Fruit fly (Drosophila melanogaster) whole organism, embryonic: ENCODE data around the gene mAChR-C.
A peak's percentile ranks its signal among the peaks of the same experiment; 100 is the strongest.

Experiments used
- ATbp ChIP-seq: fragments of 200-800 bp; sonication (Bioruptor generic); optimal IDR thresholded peaks from 2 replicates; lab custom pipeline; 2017; ENCODE audit warnings: missing biosample characterization, mild to moderate bottlenecking, missing genetic modification characterization, missing genetic modification reagents
- Abd-B ChIP-seq: fragments of 200-800 bp; sonication (Bioruptor generic); optimal IDR thresholded peaks from 2 replicates; lab custom pipeline; 2018; ENCODE audit warnings: missing biosample characterization, mild to moderate bottlenecking, missing genetic modification characterization, moderate library complexity
- CG12299 ChIP-seq: fragments of 200-800 bp; sonication (Bioruptor generic); optimal IDR thresholded peaks from 2 replicates; lab custom pipeline; 2018; ENCODE audit warnings: missing biosample characterization, mild to moderate bottlenecking, missing genetic modification characterization
- CG12391 ChIP-seq: fragments of 200-800 bp; sonication (Bioruptor generic); optimal IDR thresholded peaks from 3 replicates; lab custom pipeline; 2018; ENCODE audit warnings: missing biosample characterization, mild to moderate bottlenecking, missing genetic modification characterization, moderate library complexity
- CG12942 ChIP-seq: fragments of 200-800 bp; sonication (Bioruptor generic); optimal IDR thresholded peaks from 3 replicates; lab custom pipeline; 2016; ENCODE audit warnings: missing biosample characterization, missing genetic modification characterization
- CG13624 ChIP-seq: fragments of 200-800 bp; sonication (Bioruptor generic); optimal IDR thresholded peaks from 2 replicates; lab custom pipeline; 2016; ENCODE audit warnings: missing biosample characterization, missing genetic modification characterization
- CG1603 ChIP-seq: fragments of 200-800 bp; sonication (Bioruptor generic); optimal IDR thresholded peaks from 2 replicates; lab custom pipeline; 2019; ENCODE audit warnings: missing biosample characterization, mild to moderate bottlenecking, missing genetic modification characterization, moderate library complexity
- CG16813 ChIP-seq: fragments of 200-800 bp; sonication (Bioruptor generic); IDR thresholded peaks from 3 replicates; pipeline ENCODE4 v1.3.6; 2022; ENCODE audit warnings: missing biosample characterization, missing genetic modification characterization; ENCODE audit not compliant: partially characterized antibody
- CG18476 ChIP-seq: fragments of 200-800 bp; sonication (Bioruptor generic); optimal IDR thresholded peaks from 2 replicates; lab custom pipeline; 2016; ENCODE audit warnings: missing biosample characterization, mild to moderate bottlenecking, missing genetic modification characterization
- CG2116 ChIP-seq: fragments of 200-800 bp; sonication (Bioruptor generic); optimal IDR thresholded peaks from 3 replicates; lab custom pipeline; 2018; ENCODE audit warnings: missing biosample characterization, mild to moderate bottlenecking, missing genetic modification characterization
- CG33557 ChIP-seq: fragments of 200-800 bp; sonication (Bioruptor generic); optimal IDR thresholded peaks from 2 replicates; lab custom pipeline; 2019; ENCODE audit warnings: missing biosample characterization, mild to moderate bottlenecking, missing genetic modification characterization, moderate library complexity
- CG4820 ChIP-seq: fragments of 200-800 bp; sonication (Bioruptor generic); optimal IDR thresholded peaks from 3 replicates; lab custom pipeline; 2016; ENCODE audit warnings: missing biosample characterization, missing genetic modification characterization
- CG5953 ChIP-seq: fragments of 200-800 bp; sonication (Bioruptor generic); IDR thresholded peaks from 2 replicates; pipeline ENCODE4 v1.3.6; 2022; ENCODE audit warnings: missing biosample characterization, missing genetic modification characterization
- CG7372 ChIP-seq: fragments of 200-800 bp; sonication (Bioruptor generic); IDR thresholded peaks from 2 replicates; pipeline ENCODE4 v1.3.6; 2022; ENCODE audit warnings: missing biosample characterization, missing genetic modification characterization
- CG7786 ChIP-seq: fragments of 200-800 bp; sonication (Bioruptor generic); optimal IDR thresholded peaks from 2 replicates; lab custom pipeline; 2016; ENCODE audit warnings: missing biosample characterization, missing genetic modification characterization
- CG8359 ChIP-seq: fragments of 200-800 bp; sonication (Bioruptor generic); optimal IDR thresholded peaks from 2 replicates; lab custom pipeline; 2017; ENCODE audit warnings: missing biosample characterization, mild to moderate bottlenecking, missing genetic modification characterization, borderline replicate concordance
- CG9215 ChIP-seq: fragments of 200-800 bp; sonication (Bioruptor generic); IDR thresholded peaks from 2 replicates; pipeline ENCODE4 v1.3.6; 2022; ENCODE audit warnings: missing biosample characterization, missing genetic modification characterization
- Deaf1 ChIP-seq: fragments of 200-800 bp; optimal IDR thresholded peaks from 3 replicates; lab custom pipeline; 2019; ENCODE audit warnings: missing biosample characterization, mild to moderate bottlenecking, missing genetic modification characterization, moderate library complexity
- Dll ChIP-seq: fragments of 200-800 bp; sonication (Bioruptor generic); IDR thresholded peaks from 4 replicates; pipeline ENCODE4 v1.3.6; 2022; ENCODE audit warnings: missing biosample characterization, missing genetic modification characterization; ENCODE audit not compliant: partially characterized antibody
- Ets97D ChIP-seq: fragments of 200-800 bp; sonication (Bioruptor generic); optimal IDR thresholded peaks from 3 replicates; lab custom pipeline; 2016; ENCODE audit warnings: missing biosample characterization, missing genetic modification characterization
- Fer1 ChIP-seq: fragments of 200-800 bp; sonication (Bioruptor generic); optimal IDR thresholded peaks from 2 replicates; lab custom pipeline; 2017; ENCODE audit warnings: missing biosample characterization, mild to moderate bottlenecking, missing genetic modification characterization
- amos ChIP-seq: fragments of 200-800 bp; sonication (Bioruptor generic); IDR thresholded peaks from 2 replicates; pipeline ENCODE4 v1.3.6; 2022; ENCODE audit warnings: missing biosample characterization, missing genetic modification characterization; ENCODE audit not compliant: partially characterized antibody
- ato ChIP-seq: fragments of 200-800 bp; sonication (Bioruptor generic); IDR thresholded peaks from 2 replicates; pipeline ENCODE4 v1.3.6; 2022; ENCODE audit warnings: missing biosample characterization, missing genetic modification characterization; ENCODE audit not compliant: partially characterized antibody
- az2 ChIP-seq: fragments of 200-800 bp; sonication (Bioruptor generic); optimal IDR thresholded peaks from 3 replicates; lab custom pipeline; 2016; ENCODE audit warnings: missing biosample characterization, missing genetic modification characterization
- cad ChIP-seq: fragments of >200 bp; optimal IDR thresholded peaks from 2 replicates; lab custom pipeline; 2017; ENCODE audit warnings: missing biosample characterization, missing genetic modification characterization
- chn ChIP-seq: fragments of 200-800 bp; sonication (Bioruptor generic); optimal IDR thresholded peaks from 2 replicates; lab custom pipeline; 2016; ENCODE audit warnings: missing biosample characterization, missing genetic modification characterization
- ci ChIP-seq: fragments of 200-800 bp; sonication (Bioruptor generic); IDR thresholded peaks from 3 replicates; pipeline ENCODE4 v1.3.6; 2022; ENCODE audit warnings: missing biosample characterization, missing genetic modification characterization
- cwo ChIP-seq: fragments of 200-800 bp; sonication (Bioruptor generic); optimal IDR thresholded peaks from 3 replicates; lab custom pipeline; 2017; ENCODE audit warnings: missing biosample characterization, missing genetic modification characterization, mild to moderate bottlenecking, moderate library complexity, missing genetic modification reagents
- da ChIP-seq: fragments of 200-800 bp; sonication (Bioruptor generic); optimal IDR thresholded peaks from 2 replicates; lab custom pipeline; 2016; ENCODE audit warnings: missing biosample characterization, missing genetic modification characterization
- dpn ChIP-seq, 2 experiments: fragments of 200-800 bp; sonication (Bioruptor generic); optimal IDR thresholded peaks; 3 replicates each; lab custom pipeline; 2016; ENCODE audit warnings: missing biosample characterization in 2 of 2, missing genetic modification characterization in 2 of 2
- emc ChIP-seq: fragments of 200-800 bp; sonication (Bioruptor generic); optimal IDR thresholded peaks from 2 replicates; lab custom pipeline; 2016; ENCODE audit warnings: missing biosample characterization, missing genetic modification characterization
- grn ChIP-seq: fragments of 200-800 bp; sonication (Bioruptor generic); optimal IDR thresholded peaks from 3 replicates; lab custom pipeline; 2017; ENCODE audit warnings: missing biosample characterization, missing genetic modification characterization
- gt ChIP-seq: fragments of 200-800 bp; sonication (Bioruptor generic); IDR thresholded peaks from 2 replicates; pipeline ENCODE4 v1.3.6; 2022; ENCODE audit warnings: missing biosample characterization, missing genetic modification characterization
- hbn ChIP-seq: fragments of 200-800 bp; sonication (Bioruptor generic); IDR thresholded peaks from 2 replicates; pipeline ENCODE4 v1.3.6; 2022; ENCODE audit warnings: missing biosample characterization, missing genetic modification characterization; ENCODE audit not compliant: partially characterized antibody
- klu ChIP-seq: fragments of 200-800 bp; sonication (Bioruptor generic); IDR thresholded peaks from 2 replicates; pipeline ENCODE4 v1.3.6; 2022; ENCODE audit warnings: missing biosample characterization, missing genetic modification characterization
- lilli ChIP-seq: fragments of 200-800 bp; sonication (Bioruptor generic); optimal IDR thresholded peaks from 3 replicates; lab custom pipeline; 2016; ENCODE audit warnings: missing biosample characterization, missing genetic modification characterization
- nau ChIP-seq: fragments of 200-800 bp; sonication (Bioruptor generic); optimal IDR thresholded peaks from 3 replicates; lab custom pipeline; 2017; ENCODE audit warnings: missing biosample characterization, mild to moderate bottlenecking, missing genetic modification characterization, missing genetic modification reagents
- nerfin-2 ChIP-seq: fragments of 200-800 bp; sonication (Bioruptor generic); IDR thresholded peaks from 2 replicates; pipeline ENCODE4 v1.3.6; 2022; ENCODE audit warnings: missing biosample characterization, missing genetic modification characterization; ENCODE audit not compliant: partially characterized antibody
- nom ChIP-seq: fragments of 200-800 bp; sonication (Bioruptor generic); optimal IDR thresholded peaks from 2 replicates; lab custom pipeline; 2017; ENCODE audit warnings: missing biosample characterization, missing genetic modification characterization, mild to moderate bottlenecking, moderate library complexity, missing genetic modification reagents
- org-1 ChIP-seq: fragments of 200-800 bp; sonication (Bioruptor generic); optimal IDR thresholded peaks from 2 replicates; lab custom pipeline; 2017; ENCODE audit warnings: missing biosample characterization, missing genetic modification characterization
- otp ChIP-seq: fragments of 200-800 bp; sonication (Bioruptor generic); IDR thresholded peaks from 3 replicates; pipeline ENCODE4, ENCODE4 v1.3.6; 2022; ENCODE audit warnings: missing biosample characterization, missing genetic modification characterization
- pnt ChIP-seq: fragments of 200-800 bp; sonication (Bioruptor generic); optimal IDR thresholded peaks from 3 replicates; lab custom pipeline; 2016; ENCODE audit warnings: missing biosample characterization, missing genetic modification characterization
- ro ChIP-seq: fragments of 200-800 bp; sonication (Bioruptor generic); IDR thresholded peaks from 2 replicates; pipeline ENCODE4 v1.3.6; 2022; ENCODE audit warnings: missing biosample characterization, missing genetic modification characterization
- row ChIP-seq: fragments of 200-800 bp; sonication (Bioruptor generic); IDR thresholded peaks from 3 replicates; pipeline ENCODE4 v1.3.6; 2022; ENCODE audit warnings: missing biosample characterization, missing genetic modification characterization
- sima ChIP-seq: fragments of 200-800 bp; sonication (Bioruptor generic); optimal IDR thresholded peaks from 2 replicates; lab custom pipeline; 2016; ENCODE audit warnings: missing biosample characterization, missing genetic modification characterization
- ssp ChIP-seq: fragments of 200-800 bp; sonication (Bioruptor generic); IDR thresholded peaks from 2 replicates; pipeline ENCODE4 v1.3.6; 2022; ENCODE audit warnings: missing biosample characterization, missing genetic modification characterization
- tx ChIP-seq: fragments of 200-800 bp; sonication (Bioruptor generic); optimal IDR thresholded peaks from 2 replicates; lab custom pipeline; 2016; ENCODE audit warnings: missing biosample characterization, missing genetic modification characterization
- vvl ChIP-seq: fragments of 200-800 bp; sonication (Bioruptor generic); IDR thresholded peaks from 2 replicates; pipeline ENCODE4 v1.3.6; 2022; ENCODE audit warnings: missing biosample characterization, missing genetic modification characterization
- z ChIP-seq: fragments of 200-800 bp; sonication (Bioruptor generic); IDR thresholded peaks from 3 replicates; pipeline ENCODE4 v1.3.6; 2022; ENCODE audit warnings: missing biosample characterization, missing genetic modification characterization
- zen2 ChIP-seq: fragments of 200-800 bp; sonication (Bioruptor generic); IDR thresholded peaks from 3 replicates; pipeline ENCODE4 v1.3.6; 2022; ENCODE audit warnings: missing biosample characterization, missing genetic modification characterization; ENCODE audit not compliant: partially characterized antibody

Gene mAChR-C

DNA sequence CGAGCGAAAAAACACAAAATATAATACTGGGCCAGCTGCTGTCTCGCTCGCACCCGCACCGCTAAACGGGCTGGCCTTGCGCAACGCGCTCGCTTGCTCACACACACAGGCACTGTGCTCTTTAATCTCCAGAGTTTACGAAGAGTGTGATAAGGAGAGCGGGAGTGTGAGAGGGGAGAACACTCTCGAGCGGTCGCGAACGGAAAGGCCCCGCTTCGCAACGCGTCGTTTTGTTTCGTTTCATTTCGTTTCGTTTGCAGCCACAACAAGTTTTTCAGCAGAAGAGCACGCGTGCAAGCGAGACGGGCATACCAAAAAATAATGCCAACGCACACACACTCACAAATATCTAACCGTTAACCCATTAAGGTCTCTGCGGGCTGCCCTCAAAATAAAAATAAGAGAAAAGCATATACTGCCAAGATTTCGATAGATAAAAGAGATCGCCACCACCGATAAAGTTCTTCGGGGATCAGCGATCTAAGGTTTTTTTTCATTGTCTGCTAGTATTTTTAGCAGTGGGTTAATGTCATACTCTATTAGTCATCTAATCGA is 29.1 kb upstream of the mAChR-C start (continued):
- 0 out of 4 replicates have a peak, but pooled peaks have one; percentile 17 for TF ChIP-seq Dll
- peak; percentile 24 for TF ChIP-seq org-1 (GFP tag; lab: Kevin White, UChicago)
- peak; percentile 89 for TF ChIP-seq grn (GFP tag; lab: Kevin White, UChicago)
- no peak for TF ChIP-seq sima (GFP tag; lab: Kevin White, UChicago)
- TF ChIP-seq CG12391 (tag; lab: Kevin White, UChicago), result peak; percentile 22
- TF ChIP-seq z (GFP tag; lab: Robert Waterston, UW), result peak; percentile 66; the same call in 1 of the 3 replicates
- TF ChIP-seq cad (GFP tag; lab: Kevin White, UChicago), result no peak
- TF ChIP-seq CG33557, result no peak
- no peak for TF ChIP-seq ro
- TF ChIP-seq CG1603 (tag; lab: Kevin White, UChicago), result peak; percentile 6
- 0 out of 3 replicates have a peak, but pooled peaks have one; percentile 51 for TF ChIP-seq otp
- peak; percentile 62 for TF ChIP-seq CG7372 (GFP tag; lab: Robert Waterston, UW)
- peak; percentile 35; the same call in 1 of the 2 replicates for TF ChIP-seq hbn
- TF ChIP-seq Ets97D, result no peak
- TF ChIP-seq CG18476, result no peak
- peak; percentile 74; the same call in 2 of the 3 replicates for TF ChIP-seq ci (GFP tag; lab: Robert Waterston, UW)
- TF ChIP-seq nerfin-2 (GFP tag; lab: Robert Waterston, UW), result no peak
- TF ChIP-seq pnt (GFP tag; lab: Kevin White, UChicago), result no peak
- TF ChIP-seq row (GFP tag; lab: Robert Waterston, UW), result peak; percentile 71; the same call in 2 of the 3 replicates
- no peak for TF ChIP-seq ato (GFP tag; lab: Robert Waterston, UW)
- peak; percentile 51 for TF ChIP-seq klu (GFP tag; lab: Robert Waterston, UW)
- 0 out of 2 replicates have a peak, but pooled peaks have one; percentile 36 for TF ChIP-seq ssp (GFP tag; lab: Robert Waterston, UW)
- no peak for TF ChIP-seq CG8359 (GFP tag; lab: Kevin White, UChicago)
- TF ChIP-seq Deaf1 (tag; lab: Kevin White, UChicago), result peak; percentile 99
- TF ChIP-seq vvl (GFP tag; lab: Robert Waterston, UW), result peak; percentile 63
- no peak for TF ChIP-seq nau
- no peak for TF ChIP-seq zen2 (GFP tag; lab: Robert Waterston, UW)
- no peak for TF ChIP-seq CG16813 (GFP tag; lab: Robert Waterston, UW)
- TF ChIP-seq CG12299 (tag; lab: Kevin White, UChicago), result no peak
- no peak for TF ChIP-seq CG2116 (GFP tag; lab: Kevin White, UChicago)
- TF ChIP-seq da (GFP tag; lab: Kevin White, UChicago), result no peak
- TF ChIP-seq cwo (GFP tag; lab: Kevin White, UChicago), result peak; percentile 18
- peak; percentile 54 for TF ChIP-seq lilli (GFP tag; lab: Kevin White, UChicago)
- TF ChIP-seq amos, result no peak
- TF ChIP-seq nom (GFP tag; lab: Kevin White, UChicago), result peak; percentile 75
- TF ChIP-seq CG4820, result no peak
- no peak for TF ChIP-seq chn (GFP tag; lab: Kevin White, UChicago)
- no peak for TF ChIP-seq CG5953
- peak; percentile 23 for TF ChIP-seq CG13624
- peak; percentile 77 for TF ChIP-seq CG7786 (GFP tag; lab: Kevin White, UChicago)
- TF ChIP-seq CG9215 (GFP tag; lab: Robert Waterston, UW), result peak; percentile 46; the same call in 1 of the 2 replicates
- TF ChIP-seq emc, result no peak
- TF ChIP-seq tx (GFP tag; lab: Kevin White, UChicago), result peak; percentile 60
- TF ChIP-seq ATbp (GFP tag; lab: Kevin White, UChicago), result no peak
- peak; percentile 17 for TF ChIP-seq az2 (GFP tag; lab: Kevin White, UChicago)
- TF ChIP-seq Abd-B (GFP tag; lab: Kevin White, UChicago), result peak; percentile 16
- no peak for TF ChIP-seq gt (GFP tag; lab: Robert Waterston, UW)
- TF ChIP-seq dpn (GFP tag; optimal IDR thresholded peaks at IDR 0.05; lab: Kevin White, UChicago), result peak; percentile 21 to 38
- TF ChIP-seq CG12942 (GFP tag; lab: Kevin White, UChicago), result no peak
- TF ChIP-seq Fer1, result peak; percentile 20
